Worm (Caenorhabditis elegans) whole organism, L4/young adult: ENCODE results near the gene F58B4.3.

ENCODE experiments used
- W03F9.2 ChIP-seq: fragments of 150-350 bp; optimal IDR thresholded peaks from 2 replicates; lab custom pipeline; 2014; ENCODE audit warnings: missing biosample characterization, missing genetic modification characterization
- dao-5 ChIP-seq: sonication (generic microtip); optimal IDR thresholded peaks from 2 replicates; lab custom pipeline; 2016; ENCODE audit warnings: missing genotype, missing genetic modification characterization, moderate library complexity, missing compliant biosample characterization
- him-1 ChIP-seq: sonication (generic microtip); optimal IDR thresholded peaks from 2 replicates; lab custom pipeline; 2016; ENCODE audit warnings: missing genotype, missing genetic modification reagents, missing genetic modification characterization, missing compliant biosample characterization

DNA sequence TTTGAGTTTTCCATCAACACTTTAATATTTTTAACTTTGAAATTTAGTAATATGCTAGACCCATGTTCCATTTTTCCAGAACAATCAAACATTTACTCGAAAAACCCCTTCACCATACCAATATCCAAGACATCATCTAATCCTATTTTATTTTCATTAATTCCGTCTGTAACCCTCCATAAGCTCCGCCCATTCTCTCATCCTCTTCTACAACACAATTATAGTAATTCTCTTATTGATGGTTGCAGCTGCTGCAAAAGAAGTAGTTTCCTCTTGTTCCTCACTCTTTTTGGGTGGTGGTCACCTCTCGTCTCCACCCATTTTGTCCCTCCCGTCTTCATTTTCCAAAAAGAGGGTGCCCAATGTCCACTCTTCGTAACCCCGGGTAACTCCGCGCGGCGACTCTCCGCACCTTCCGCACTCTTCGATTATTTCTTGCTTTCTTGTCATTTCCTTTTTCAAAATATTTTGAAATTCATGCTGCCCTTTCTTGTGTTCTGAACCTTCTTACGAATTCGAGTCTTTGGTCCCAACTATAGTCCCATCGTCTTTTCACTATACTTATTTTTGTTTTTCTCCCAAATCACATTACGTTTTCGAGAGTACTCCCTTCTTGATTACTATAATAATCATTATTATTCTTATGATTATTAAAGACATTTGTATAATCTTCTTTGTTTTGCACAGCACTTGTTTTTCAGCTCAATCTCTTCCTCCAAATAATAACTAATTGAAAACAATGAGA, 49.3 kb upstream of the F58B4.3 start, which contains the start of gene F32D8.1:
- no peak for TF ChIP-seq him-1 (tag; lab: Kevin White, UChicago)
- no peak for TF ChIP-seq dao-5 (tag; lab: Kevin White, UChicago)
- no peak for TF ChIP-seq W03F9.2 (tag; lab: Kevin White, UChicago)
